Worm (Caenorhabditis elegans) whole organism, late embryonic: Measurements from ENCODE around the gene H14E04.2.

Experiments used
- C08G9.2 ChIP-seq: sonication (generic microtip); optimal IDR thresholded peaks from 2 replicates; lab custom pipeline; 2016; ENCODE audit warnings: mild to moderate bottlenecking, missing genetic modification characterization, moderate library complexity, missing compliant biosample characterization
- F13H6.1 ChIP-seq: sonication (generic microtip); optimal IDR thresholded peaks from 2 replicates; lab custom pipeline; 2016; ENCODE audit warnings: missing genetic modification characterization, missing compliant biosample characterization
- K09A11.1 ChIP-seq: sonication (generic microtip); optimal IDR thresholded peaks from 2 replicates; lab custom pipeline; 2017; ENCODE audit warnings: antibody characterized with exemption, mild to moderate bottlenecking, missing genetic modification characterization, missing compliant biosample characterization; ENCODE audit not compliant: insufficient read depth
- Y22D7AL.16 ChIP-seq: sonication (generic microtip); optimal IDR thresholded peaks from 2 replicates; lab custom pipeline; 2016; ENCODE audit warnings: missing genetic modification characterization, missing compliant biosample characterization
- ahr-1 ChIP-seq: sonication (generic microtip); optimal IDR thresholded peaks from 2 replicates; lab custom pipeline; 2016; ENCODE audit warnings: missing genetic modification characterization, missing compliant biosample characterization
- ceh-14 ChIP-seq: sonication (generic microtip); optimal IDR thresholded peaks from 2 replicates; lab custom pipeline; 2016; ENCODE audit warnings: missing genotype, missing genetic modification characterization, missing compliant biosample characterization
- ceh-2 ChIP-seq: sonication (generic microtip); optimal IDR thresholded peaks from 2 replicates; lab custom pipeline; 2016; ENCODE audit warnings: missing genotype, missing genetic modification characterization, missing compliant biosample characterization
- ceh-30 ChIP-seq: fragments of 150-350 bp; optimal IDR thresholded peaks from 2 replicates; lab custom pipeline; 2014; ENCODE audit warnings: missing biosample characterization, missing genetic modification characterization
- ceh-31 ChIP-seq: sonication (generic microtip); optimal IDR thresholded peaks from 2 replicates; lab custom pipeline; 2016; ENCODE audit warnings: missing genetic modification characterization, missing compliant biosample characterization
- ceh-34 ChIP-seq: sonication (generic microtip); optimal IDR thresholded peaks from 2 replicates; lab custom pipeline; 2016; ENCODE audit warnings: mild to moderate bottlenecking, missing genetic modification characterization, missing compliant biosample characterization
- ceh-48 ChIP-seq: sonication (generic microtip); optimal IDR thresholded peaks from 2 replicates; lab custom pipeline; 2016; ENCODE audit warnings: missing genetic modification characterization, inconsistent platforms, missing compliant biosample characterization
- ceh-6 ChIP-seq: fragments of 200-800 bp; sonication (Bioruptor generic); optimal IDR thresholded peaks from 2 replicates; lab custom pipeline; 2018; ENCODE audit warnings: mild to moderate bottlenecking, missing genetic modification characterization, missing compliant biosample characterization
- ceh-9 ChIP-seq: sonication (generic microtip); optimal IDR thresholded peaks from 2 replicates; lab custom pipeline; 2016; ENCODE audit warnings: mild to moderate bottlenecking, missing genetic modification characterization, inconsistent platforms, missing compliant biosample characterization
- che-1 ChIP-seq: sonication (generic microtip); optimal IDR thresholded peaks from 2 replicates; lab custom pipeline; 2016; ENCODE audit warnings: mild to moderate bottlenecking, missing genetic modification characterization, missing compliant biosample characterization
- dve-1 ChIP-seq: sonication (generic microtip); optimal IDR thresholded peaks from 2 replicates; lab custom pipeline; 2017; ENCODE audit warnings: antibody characterized with exemption, mild to moderate bottlenecking, missing genetic modification characterization, missing compliant biosample characterization
- elt-4 ChIP-seq: sonication (generic microtip); optimal IDR thresholded peaks from 2 replicates; lab custom pipeline; 2016; ENCODE audit warnings: missing genetic modification characterization, missing compliant biosample characterization
- ets-4 ChIP-seq: sonication (generic microtip); optimal IDR thresholded peaks from 2 replicates; lab custom pipeline; 2016; ENCODE audit warnings: missing genetic modification characterization, missing compliant biosample characterization
- fkh-6 ChIP-seq: sonication (generic microtip); optimal IDR thresholded peaks from 2 replicates; lab custom pipeline; 2016; ENCODE audit warnings: missing genetic modification characterization, missing compliant biosample characterization
- hlh-13 ChIP-seq: fragments of 200-800 bp; sonication (Bioruptor generic); optimal IDR thresholded peaks from 2 replicates; lab custom pipeline; 2018; ENCODE audit warnings: mild to moderate bottlenecking, missing genetic modification characterization, missing compliant biosample characterization
- hlh-15 ChIP-seq: sonication (generic microtip); optimal IDR thresholded peaks from 2 replicates; lab custom pipeline; 2016; ENCODE audit warnings: missing genetic modification characterization, missing compliant biosample characterization
- hlh-30 ChIP-seq: sonication (generic microtip); optimal IDR thresholded peaks from 2 replicates; lab custom pipeline; 2017; ENCODE audit warnings: antibody characterized with exemption, missing genetic modification characterization, missing compliant biosample characterization; ENCODE audit not compliant: insufficient read depth
- hlh-8 ChIP-seq: sonication (generic microtip); optimal IDR thresholded peaks from 2 replicates; lab custom pipeline; 2016; ENCODE audit warnings: missing genotype, missing genetic modification characterization, missing compliant biosample characterization
- madf-2 ChIP-seq: sonication (generic microtip); optimal IDR thresholded peaks from 2 replicates; lab custom pipeline; 2017; ENCODE audit warnings: missing genetic modification characterization, missing compliant biosample characterization
- mec-3 ChIP-seq: sonication (generic microtip); optimal IDR thresholded peaks from 2 replicates; lab custom pipeline; 2016; ENCODE audit warnings: borderline replicate concordance, missing genetic modification characterization, missing compliant biosample characterization
- nfya-1 ChIP-seq: sonication (generic microtip); optimal IDR thresholded peaks from 2 replicates; lab custom pipeline; 2017; ENCODE audit warnings: missing genetic modification characterization, mild to moderate bottlenecking, missing compliant biosample characterization, antibody characterized with exemption, moderate library complexity
- nhr-11 ChIP-seq: fragments of 150-350 bp; optimal IDR thresholded peaks from 2 replicates; lab custom pipeline; 2014; ENCODE audit warnings: missing biosample characterization, missing genetic modification characterization
- nhr-232 ChIP-seq: sonication (generic microtip); optimal IDR thresholded peaks from 2 replicates; lab custom pipeline; 2016; ENCODE audit warnings: missing genetic modification characterization, missing compliant biosample characterization
- pat-9 ChIP-seq: fragments of 200-800 bp; sonication (Bioruptor generic); optimal IDR thresholded peaks from 2 replicates; lab custom pipeline; 2018; ENCODE audit warnings: mild to moderate bottlenecking, missing genetic modification characterization, moderate library complexity, missing compliant biosample characterization
- pax-1 ChIP-seq: fragments of 150-350 bp; optimal IDR thresholded peaks from 2 replicates; lab custom pipeline; 2014; ENCODE audit warnings: missing biosample characterization, missing genetic modification characterization
- pha-2 ChIP-seq: sonication (generic microtip); optimal IDR thresholded peaks from 2 replicates; lab custom pipeline; 2017; ENCODE audit warnings: mild to moderate bottlenecking, missing genetic modification characterization, missing compliant biosample characterization
- pqm-1 ChIP-seq: sonication (generic microtip); optimal IDR thresholded peaks from 2 replicates; lab custom pipeline; 2016; ENCODE audit warnings: missing genetic modification characterization, missing compliant biosample characterization
- pros-1 ChIP-seq: fragments of 150-350 bp; optimal IDR thresholded peaks from 2 replicates; lab custom pipeline; 2014; ENCODE audit warnings: missing biosample characterization, missing genetic modification reagents, missing genetic modification characterization
- ref-2 ChIP-seq: sonication (generic microtip); optimal IDR thresholded peaks from 2 replicates; lab custom pipeline; 2016; ENCODE audit warnings: missing genetic modification characterization, missing compliant biosample characterization
- rnt-1 ChIP-seq: sonication (generic microtip); optimal IDR thresholded peaks from 2 replicates; lab custom pipeline; 2016; ENCODE audit warnings: missing genetic modification characterization, missing compliant biosample characterization
- sox-2 ChIP-seq: fragments of 200-800 bp; sonication (Bioruptor generic); IDR thresholded peaks from 2 replicates; pipeline ENCODE4 v1.3.6; 2022; ENCODE audit warnings: missing genetic modification reagents, missing genetic modification characterization, missing compliant biosample characterization
- syd-9 ChIP-seq: sonication (generic microtip); optimal IDR thresholded peaks from 2 replicates; lab custom pipeline; 2016; ENCODE audit warnings: mild to moderate bottlenecking, missing genetic modification characterization, moderate library complexity, missing compliant biosample characterization
- tbx-7 ChIP-seq: sonication (generic microtip); optimal IDR thresholded peaks from 2 replicates; lab custom pipeline; 2016; ENCODE audit warnings: missing genotype, missing genetic modification characterization, missing compliant biosample characterization
- unc-3 ChIP-seq, 2 experiments: fragments of 200-800 bp in 1 of 2; sonication (Bioruptor generic) in 1 of 2; sonication (generic microtip) in 1 of 2; conservative IDR thresholded peaks in 1 of 2; optimal IDR thresholded peaks in 1 of 2; 2 replicates each; pipeline versions ENCODE4 v1.3.6 to Lab custom; 2016 to 2022; ENCODE audit warnings: missing compliant biosample characterization in 2 of 2, missing genetic modification characterization in 2 of 2, missing genetic modification reagents in 1 of 2
- unc-86 ChIP-seq: sonication (generic microtip); optimal IDR thresholded peaks from 2 replicates; lab custom pipeline; 2016; ENCODE audit warnings: missing genetic modification characterization, missing compliant biosample characterization
- zip-5 ChIP-seq: sonication (generic microtip); optimal IDR thresholded peaks from 2 replicates; lab custom pipeline; 2016; ENCODE audit warnings: missing genetic modification characterization, missing compliant biosample characterization

Gene H14E04.2

ce11 chrIII:2343273-2343672 is 32.7 kb upstream of the H14E04.2 start, which contains the start of gene phf-5:
phf-5 (plus strand) TSS chrIII:2343573.
- TF ChIP-seq ceh-14 (tag; lab: Kevin White, UChicago) = no peak
- TF ChIP-seq K09A11.1 (tag; lab: Kevin White, UChicago) = no peak
- TF ChIP-seq ceh-9 (tag; lab: Kevin White, UChicago) = no peak
- no peak for TF ChIP-seq hlh-15 (tag; lab: Kevin White, UChicago)
- no peak for TF ChIP-seq ceh-48 (tag; lab: Kevin White, UChicago)
- no peak for TF ChIP-seq hlh-13 (GFP tag; lab: Kevin White, UChicago)
- no peak for TF ChIP-seq ceh-2 (tag; lab: Kevin White, UChicago)
- TF ChIP-seq madf-2 (tag; lab: Kevin White, UChicago) = no peak

ce11 chrIII:2347291-2347690 is 28.7 kb upstream of the H14E04.2 start, which contains the start of gene gip-1:
gip-1 (plus strand) TSS chrIII:2347591.
- no peak for TF ChIP-seq nhr-232 (tag; lab: Kevin White, UChicago)
- no peak for TF ChIP-seq pros-1 (tag; lab: Kevin White, UChicago)
- TF ChIP-seq ceh-34 (tag; lab: Kevin White, UChicago) = no peak
- TF ChIP-seq unc-3 (GFP tag; conservative IDR thresholded peaks at IDR 0.05; lab: Robert Waterston, UW) = no peak
- TF ChIP-seq unc-3 (tag; optimal IDR thresholded peaks at IDR 0.05; lab: Kevin White, UChicago) = no peak
- TF ChIP-seq tbx-7 (tag; lab: Kevin White, UChicago) = no peak

- no peak for TF ChIP-seq ets-4 (tag; lab: Kevin White, UChicago)
- no peak for TF ChIP-seq pax-1
- TF ChIP-seq pha-2 (tag; lab: Kevin White, UChicago) = no peak
- no peak for TF ChIP-seq Y22D7AL.16 (tag; lab: Kevin White, UChicago)
- TF ChIP-seq ceh-30 = no peak
- no peak for TF ChIP-seq dve-1 (tag; lab: Kevin White, UChicago)
These were observed 26.0 kb upstream of the H14E04.2 start for ce11 chrIII:2349956-2350355.

- TF ChIP-seq elt-4 (tag; lab: Kevin White, UChicago) = no peak
- no peak for TF ChIP-seq C08G9.2 (tag; lab: Kevin White, UChicago)
- no peak for TF ChIP-seq ref-2
- no peak for TF ChIP-seq ceh-31 (tag; lab: Kevin White, UChicago)
- no peak for TF ChIP-seq unc-86
- no peak for TF ChIP-seq nfya-1 (tag; lab: Kevin White, UChicago)
- no peak for TF ChIP-seq che-1 (tag; lab: Kevin White, UChicago)
- TF ChIP-seq hlh-13 (GFP tag; lab: Kevin White, UChicago) = no peak
- TF ChIP-seq Y22D7AL.16 (tag; lab: Kevin White, UChicago) = no peak
- TF ChIP-seq fkh-6 (tag; lab: Kevin White, UChicago) = no peak
- TF ChIP-seq hlh-15 (tag; lab: Kevin White, UChicago) = no peak
- no peak for TF ChIP-seq rnt-1 (tag; lab: Kevin White, UChicago)
- no peak for TF ChIP-seq tbx-7 (tag; lab: Kevin White, UChicago)
- no peak for TF ChIP-seq pat-9 (tag; lab: Kevin White, UChicago)
- TF ChIP-seq nhr-11 (tag; lab: Kevin White, UChicago) = no peak
- no peak for TF ChIP-seq hlh-30 (tag; lab: Kevin White, UChicago)
- TF ChIP-seq nhr-232 (tag; lab: Kevin White, UChicago) = no peak
- TF ChIP-seq mec-3 = no peak
These were observed 13.3 kb upstream of the H14E04.2 start, which contains the start of gene srd-69 for ce11 chrIII:2362648-2363047. srd-69 (plus strand) TSS chrIII:2362948.

- TF ChIP-seq F13H6.1 (tag; lab: Kevin White, UChicago) = no peak
- no peak for TF ChIP-seq unc-3 (GFP tag; conservative IDR thresholded peaks at IDR 0.05; lab: Robert Waterston, UW)
- no peak for TF ChIP-seq unc-3 (tag; optimal IDR thresholded peaks at IDR 0.05; lab: Kevin White, UChicago)
- TF ChIP-seq nhr-232 (tag; lab: Kevin White, UChicago) = no peak
- TF ChIP-seq hlh-8 (tag; lab: Kevin White, UChicago) = no peak
- no peak for TF ChIP-seq ahr-1 (tag; lab: Kevin White, UChicago)
- no peak for TF ChIP-seq sox-2 (GFP tag; lab: Robert Waterston, UW)
- no peak for TF ChIP-seq syd-9
- TF ChIP-seq ceh-6 = no peak
- no peak for TF ChIP-seq zip-5 (tag; lab: Kevin White, UChicago)
- TF ChIP-seq pqm-1 (tag; lab: Kevin White, UChicago) = no peak
- TF ChIP-seq, all 69 proteins: peak for 0
These were observed 7.6 kb upstream of the H14E04.2 start, which contains the start of gene H04J21.4 for ce11 chrIII:2368424-2368823. H04J21.4 (minus strand) TSS chrIII:2368524.
